Fruit fly (Drosophila melanogaster): ENCODE measurements around the gene CG9512.
A peak's percentile ranks its signal among the peaks of the same experiment; 100 is the strongest.

The CG9512 gene

DNA sequence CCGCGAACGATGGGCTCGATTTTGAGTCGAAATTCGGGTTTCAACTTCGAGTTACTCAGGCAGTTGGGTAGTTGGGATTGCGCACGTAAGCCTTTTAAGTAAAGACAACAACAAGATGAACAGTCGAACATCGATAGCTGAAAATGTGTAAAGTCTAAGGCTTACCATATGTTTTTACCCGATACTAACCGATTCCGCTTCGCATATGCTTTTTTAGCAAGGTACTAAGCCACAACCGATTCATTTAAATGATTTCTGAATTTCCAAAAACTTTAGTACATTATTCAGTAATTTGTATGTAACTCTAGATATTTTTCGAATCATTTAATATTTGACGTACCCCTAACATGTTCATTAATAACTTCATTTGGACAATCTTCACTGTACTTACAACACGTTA lies 7.8 kb downstream of the CG9512 start:
- TF ChIP-seq CG34367 (tag; optimal IDR thresholded peaks at IDR 0.05), result no peak
- TF ChIP-seq rn (GFP tag; IDR thresholded peaks at IDR 0.05), result no peak
- peak; percentile 20 for TF ChIP-seq CG14655 (GFP tag; optimal IDR thresholded peaks at IDR 0.05)
- no peak for TF ChIP-seq CG17806 (tag; optimal IDR thresholded peaks at IDR 0.05)
- 0 out of 3 replicates have a peak, but pooled peaks have one; percentile 9 for TF ChIP-seq CG4496 (GFP tag; IDR thresholded peaks at IDR 0.05)
- 0 out of 2 replicates have a peak, but pooled peaks have one; percentile 51 for TF ChIP-seq CG32121 (GFP tag; IDR thresholded peaks at IDR 0.05)
- TF ChIP-seq Ets98B (GFP tag; IDR thresholded peaks at IDR 0.05), result no peak
- peak; percentile 26 for TF ChIP-seq CG8159 (tag; optimal IDR thresholded peaks at IDR 0.05)
- TF ChIP-seq CG13204 (GFP tag; optimal IDR thresholded peaks at IDR 0.05), result no peak
- no peak for TF ChIP-seq CG9948 (tag; optimal IDR thresholded peaks at IDR 0.05)
- peak; percentile 35 for TF ChIP-seq CG8301 (tag; optimal IDR thresholded peaks at IDR 0.05)
- TF ChIP-seq fd96Ca (GFP tag; IDR thresholded peaks at IDR 0.05), result no peak
- no peak for TF ChIP-seq EcR (GFP tag; optimal IDR thresholded peaks at IDR 0.05)
- TF ChIP-seq Pif1A (GFP tag; optimal IDR thresholded peaks at IDR 0.05), result peak; percentile 16
- no peak for TF ChIP-seq gl (tag; optimal IDR thresholded peaks at IDR 0.05)
- TF ChIP-seq Pif1B (GFP tag; optimal IDR thresholded peaks at IDR 0.05), result no peak
- TF ChIP-seq CG15710 (tag; optimal IDR thresholded peaks at IDR 0.05), result no peak
- TF ChIP-seq CG10348 (GFP tag; IDR thresholded peaks at IDR 0.05), result no peak
- TF ChIP-seq D1 (tag; optimal IDR thresholded peaks at IDR 0.05), result no peak
- peak; percentile 3 for TF ChIP-seq Snoo (tag; optimal IDR thresholded peaks at IDR 0.05)
- TF ChIP-seq CG12605 (GFP tag; IDR thresholded peaks at IDR 0.05), result no peak

DNA sequence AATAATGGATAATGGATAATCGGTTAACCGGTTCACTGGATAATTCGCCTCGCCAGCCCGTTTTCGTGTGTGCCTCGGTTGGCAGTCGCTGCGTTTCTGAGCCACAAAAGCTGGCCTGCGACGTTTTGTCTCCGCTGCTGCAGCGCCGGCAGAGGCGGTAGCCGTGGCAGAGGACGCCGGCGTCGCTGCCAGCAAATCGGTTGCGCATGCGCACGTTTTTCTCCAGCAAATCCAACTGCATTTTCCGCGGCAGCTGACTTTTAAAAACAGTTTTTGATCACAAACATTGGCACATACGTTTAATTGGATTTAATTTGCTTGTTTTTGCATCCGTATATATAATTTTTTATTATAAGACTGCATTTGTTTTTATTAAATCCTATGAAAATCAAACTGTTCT lies 8.6 kb downstream of the CG9512 start, which contains the start of gene CG9514:
Gene CG9514 (minus strand): TSS at position 101 of the 400 bp plus-strand sequence.
- no peak for TF ChIP-seq fd96Ca (GFP tag; IDR thresholded peaks at IDR 0.05)
- no peak for TF ChIP-seq CG8159 (tag; optimal IDR thresholded peaks at IDR 0.05)
- TF ChIP-seq CG32121 (GFP tag; IDR thresholded peaks at IDR 0.05), result no peak

DNA sequence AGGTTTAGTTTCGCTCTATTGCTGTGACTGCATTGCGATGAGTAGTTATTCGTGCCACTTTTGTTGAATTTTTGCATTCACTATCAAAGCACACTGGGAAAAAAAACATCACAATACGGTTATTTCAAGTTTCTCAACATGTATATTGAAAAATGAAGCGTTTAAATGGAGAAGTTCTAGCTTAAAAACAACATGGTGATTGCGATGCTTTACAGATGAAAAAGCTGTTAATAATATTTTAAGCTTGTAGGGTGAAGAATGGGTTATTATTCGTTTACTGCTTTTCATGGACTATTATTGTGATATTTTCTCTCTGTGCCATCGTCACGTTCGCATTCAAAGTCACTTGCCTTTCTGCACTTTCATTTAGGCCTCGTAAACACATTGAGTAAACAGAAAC lies 9.0 kb downstream of the CG9512 start:
- no peak for TF ChIP-seq EcR (GFP tag; optimal IDR thresholded peaks at IDR 0.05)
- peak; percentile 41; the same call in 1 of the 2 replicates for TF ChIP-seq CG32121 (GFP tag; IDR thresholded peaks at IDR 0.05)
- TF ChIP-seq CG8301 (tag; optimal IDR thresholded peaks at IDR 0.05), result peak; percentile 10
- 0 out of 3 replicates have a peak, but pooled peaks have one; percentile 19 for TF ChIP-seq CG4496 (GFP tag; IDR thresholded peaks at IDR 0.05)
- TF ChIP-seq CG12605 (GFP tag; IDR thresholded peaks at IDR 0.05), result no peak
- no peak for TF ChIP-seq Pif1A (GFP tag; optimal IDR thresholded peaks at IDR 0.05)

DNA sequence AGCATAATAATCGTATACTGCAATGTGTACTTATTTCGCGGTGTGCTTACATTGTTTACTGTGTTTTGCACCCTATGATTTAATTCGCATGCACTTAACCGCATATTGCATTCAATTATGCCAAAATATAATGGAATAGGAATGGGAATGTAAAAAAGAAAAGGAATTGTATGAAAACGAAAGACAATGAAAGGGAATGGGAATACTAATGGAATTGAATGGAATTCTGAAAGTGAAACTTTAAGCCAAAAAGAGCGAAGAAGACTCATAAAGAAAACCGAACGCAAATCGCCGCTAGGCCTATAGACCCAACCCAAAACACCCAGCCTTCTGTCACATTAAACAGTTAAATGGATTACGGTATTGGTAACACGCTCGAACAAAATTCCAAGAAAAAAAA lies 11.5 kb downstream of the CG9512 start:
- TF ChIP-seq CG13204 (GFP tag; optimal IDR thresholded peaks at IDR 0.05) (no peak), CG12605 (GFP tag; IDR thresholded peaks at IDR 0.05) (no peak), CG34367 (tag; optimal IDR thresholded peaks at IDR 0.05) (no peak), rn (GFP tag; IDR thresholded peaks at IDR 0.05) (no peak)

DNA sequence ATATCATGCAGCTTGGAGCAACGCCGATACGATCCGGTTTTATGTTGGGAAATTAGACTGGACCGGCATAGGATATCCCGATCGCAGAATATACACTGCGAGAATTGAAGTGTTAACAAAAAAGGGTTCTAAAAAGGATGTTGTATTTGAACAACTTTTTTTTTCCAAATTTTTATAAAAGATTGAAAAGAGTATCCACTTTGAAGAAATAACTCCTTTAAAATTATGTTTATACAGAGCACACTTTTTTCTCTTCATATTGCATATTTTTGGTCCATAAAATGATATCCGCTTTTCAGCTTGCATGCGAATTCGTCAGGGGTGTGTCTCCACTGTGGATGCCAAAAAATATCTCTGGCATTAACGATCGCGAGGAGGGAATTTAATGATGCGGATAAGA lies 13.0 kb downstream of the CG9512 start:
- no peak for TF ChIP-seq CG12605 (GFP tag; IDR thresholded peaks at IDR 0.05)
- TF ChIP-seq fd96Ca (GFP tag; IDR thresholded peaks at IDR 0.05), result no peak
- TF ChIP-seq Ets98B (GFP tag; IDR thresholded peaks at IDR 0.05), result peak; percentile 16; the same call in 1 of the 2 replicates
- no peak for TF ChIP-seq Pif1B (GFP tag; optimal IDR thresholded peaks at IDR 0.05)
- no peak for TF ChIP-seq CG10348 (GFP tag; IDR thresholded peaks at IDR 0.05)
- 0 out of 2 replicates have a peak, but pooled peaks have one; percentile 20 for TF ChIP-seq CG32121 (GFP tag; IDR thresholded peaks at IDR 0.05)
- peak; percentile 8 for TF ChIP-seq CG14655 (GFP tag; optimal IDR thresholded peaks at IDR 0.05)
- 0 out of 2 replicates have a peak, but pooled peaks have one; percentile 19 for TF ChIP-seq rn (GFP tag; IDR thresholded peaks at IDR 0.05)
- TF ChIP-seq CG4496 (GFP tag; IDR thresholded peaks at IDR 0.05), result peak; percentile 56; the same call in 2 of the 3 replicates
- no peak for TF ChIP-seq Snoo (tag; optimal IDR thresholded peaks at IDR 0.05)
- TF ChIP-seq CG8301 (tag; optimal IDR thresholded peaks at IDR 0.05), result peak; percentile 29
- TF ChIP-seq Pif1A (GFP tag; optimal IDR thresholded peaks at IDR 0.05), result peak; percentile 16
- peak; percentile 42 for TF ChIP-seq CG8159 (tag; optimal IDR thresholded peaks at IDR 0.05)
- TF ChIP-seq CG17806 (tag; optimal IDR thresholded peaks at IDR 0.05), result no peak

DNA sequence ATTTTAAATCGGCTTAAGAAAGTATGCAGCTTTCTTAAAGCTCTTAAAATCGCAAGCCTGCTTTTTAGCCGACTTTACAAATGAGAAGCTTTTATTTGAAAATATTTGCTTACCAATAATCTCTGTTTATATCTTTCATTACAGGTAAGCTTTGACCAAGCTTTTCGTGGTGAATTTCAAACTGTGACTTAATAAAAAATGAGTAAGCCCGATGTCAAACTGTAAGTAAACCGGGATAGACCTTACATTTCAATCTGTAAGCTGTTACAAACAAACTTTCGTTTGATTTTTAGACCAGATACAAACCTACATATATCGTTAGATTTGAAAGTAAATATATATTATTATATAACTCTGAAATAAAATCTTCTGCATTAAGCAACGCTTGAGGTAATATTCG lies 19.8 kb downstream of the CG9512 start:
- TF ChIP-seq CG12605 (GFP tag; IDR thresholded peaks at IDR 0.05), result no peak

DNA sequence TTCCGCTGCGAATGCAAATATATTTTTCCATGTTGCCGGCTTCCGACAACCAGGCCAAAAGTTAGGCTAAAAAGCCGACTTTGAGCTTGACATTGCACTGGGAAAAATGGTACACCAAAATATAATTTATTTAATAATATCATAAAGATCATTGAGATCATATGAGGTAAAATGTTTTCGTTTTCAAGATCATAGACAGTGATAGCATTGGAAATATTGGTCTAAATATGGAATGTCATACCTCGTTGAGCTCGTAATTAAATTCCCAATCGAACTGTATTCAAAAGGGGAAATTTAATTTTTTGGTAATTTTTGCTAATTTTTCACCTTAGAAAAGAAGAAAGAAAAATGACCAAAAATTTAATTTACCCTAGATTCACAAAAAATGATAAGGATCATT lies 21.4 kb downstream of the CG9512 start:
- no peak for TF ChIP-seq CG12605 (GFP tag; IDR thresholded peaks at IDR 0.05)
- TF ChIP-seq Snoo (tag; optimal IDR thresholded peaks at IDR 0.05), result no peak
- TF ChIP-seq D1 (tag; optimal IDR thresholded peaks at IDR 0.05), result no peak
- TF ChIP-seq Pif1B (GFP tag; optimal IDR thresholded peaks at IDR 0.05), result no peak
- no peak for TF ChIP-seq CG10348 (GFP tag; IDR thresholded peaks at IDR 0.05)
- no peak for TF ChIP-seq CG4496 (GFP tag; IDR thresholded peaks at IDR 0.05)
- no peak for TF ChIP-seq CG32121 (GFP tag; IDR thresholded peaks at IDR 0.05)
- no peak for TF ChIP-seq CG8159 (tag; optimal IDR thresholded peaks at IDR 0.05)
- no peak for TF ChIP-seq Pif1A (GFP tag; optimal IDR thresholded peaks at IDR 0.05)
- no peak for TF ChIP-seq CG15710 (tag; optimal IDR thresholded peaks at IDR 0.05)
- TF ChIP-seq rn (GFP tag; IDR thresholded peaks at IDR 0.05), result no peak
- no peak for TF ChIP-seq CG34367 (tag; optimal IDR thresholded peaks at IDR 0.05)
- TF ChIP-seq CG13204 (GFP tag; optimal IDR thresholded peaks at IDR 0.05), result no peak
- no peak for TF ChIP-seq fd96Ca (GFP tag; IDR thresholded peaks at IDR 0.05)
- no peak for TF ChIP-seq CG14655 (GFP tag; optimal IDR thresholded peaks at IDR 0.05)
- no peak for TF ChIP-seq Ets98B (GFP tag; IDR thresholded peaks at IDR 0.05)
- TF ChIP-seq CG9948 (tag; optimal IDR thresholded peaks at IDR 0.05), result no peak
- no peak for TF ChIP-seq CG17806 (tag; optimal IDR thresholded peaks at IDR 0.05)
- TF ChIP-seq gl (tag; optimal IDR thresholded peaks at IDR 0.05), result no peak
- no peak for TF ChIP-seq EcR (GFP tag; optimal IDR thresholded peaks at IDR 0.05)
